Fruit fly (Drosophila melanogaster) whole organism, embryonic: Measurements from ENCODE around the gene raw.

Experiments used
- Abd-B ChIP-seq: fragments of 200-800 bp; sonication (Bioruptor generic); optimal IDR thresholded peaks from 2 replicates; lab custom pipeline; 2018; ENCODE audit warnings: missing biosample characterization, mild to moderate bottlenecking, missing genetic modification characterization, moderate library complexity
- Antp ChIP-seq: fragments of 200-800 bp; sonication (Bioruptor generic); optimal IDR thresholded peaks from 3 replicates; lab custom pipeline; 2016; ENCODE audit warnings: missing biosample characterization, missing genetic modification characterization
- CG10431 ChIP-seq: fragments of 200-800 bp; sonication (Bioruptor generic); optimal IDR thresholded peaks from 3 replicates; lab custom pipeline; 2018; ENCODE audit warnings: missing biosample characterization, mild to moderate bottlenecking, missing genetic modification characterization
- CG10654 ChIP-seq: fragments of 200-800 bp; sonication (Bioruptor generic); optimal IDR thresholded peaks from 2 replicates; lab custom pipeline; 2016; ENCODE audit warnings: missing biosample characterization, missing genetic modification characterization
- CG12155 ChIP-seq: fragments of 200-800 bp; sonication (Bioruptor generic); optimal IDR thresholded peaks from 3 replicates; lab custom pipeline; 2016; ENCODE audit warnings: missing biosample characterization, missing genetic modification characterization
- CG12769 ChIP-seq: fragments of 200-800 bp; sonication (Bioruptor generic); optimal IDR thresholded peaks from 2 replicates; lab custom pipeline; 2019; ENCODE audit warnings: missing biosample characterization, mild to moderate bottlenecking, missing genetic modification characterization, moderate library complexity
- CG14014 ChIP-seq: fragments of 200-800 bp; sonication (Bioruptor generic); IDR thresholded peaks from 2 replicates; pipeline ENCODE4 v1.3.6; 2022; ENCODE audit warnings: missing biosample characterization, missing genetic modification characterization
- CG15479 ChIP-seq: fragments of 200-800 bp; sonication (Bioruptor generic); optimal IDR thresholded peaks from 3 replicates; lab custom pipeline; 2019; ENCODE audit warnings: missing biosample characterization, mild to moderate bottlenecking, missing genetic modification characterization, moderate library complexity
- CG15601 ChIP-seq: fragments of 200-800 bp; sonication (Bioruptor generic); optimal IDR thresholded peaks from 3 replicates; lab custom pipeline; 2019; ENCODE audit warnings: missing biosample characterization, mild to moderate bottlenecking, missing genetic modification characterization, moderate library complexity
- CG1647 ChIP-seq: fragments of 200-800 bp; sonication (Bioruptor generic); optimal IDR thresholded peaks from 3 replicates; lab custom pipeline; 2016; ENCODE audit warnings: missing biosample characterization, missing genetic modification characterization
- CG16779 ChIP-seq: fragments of 200-800 bp; sonication (Bioruptor generic); IDR thresholded peaks from 2 replicates; pipeline ENCODE4 v1.3.6; 2022; ENCODE audit warnings: missing biosample characterization, missing genetic modification characterization
- CG16813 ChIP-seq: fragments of 200-800 bp; sonication (Bioruptor generic); IDR thresholded peaks from 3 replicates; pipeline ENCODE4 v1.3.6; 2022; ENCODE audit warnings: missing biosample characterization, missing genetic modification characterization; ENCODE audit not compliant: partially characterized antibody
- CG17186 ChIP-seq: fragments of 200-800 bp; sonication (Bioruptor generic); optimal IDR thresholded peaks from 3 replicates; lab custom pipeline; 2017; ENCODE audit warnings: missing biosample characterization, missing genetic modification reagents, missing genetic modification characterization
- CG17361 ChIP-seq: fragments of 200-800 bp; sonication (Bioruptor generic); IDR thresholded peaks from 3 replicates; pipeline ENCODE4 v1.3.6; 2022; ENCODE audit warnings: missing biosample characterization, missing genetic modification characterization
- CG1792 ChIP-seq: fragments of 200-800 bp; sonication (Bioruptor generic); optimal IDR thresholded peaks from 2 replicates; lab custom pipeline; 2016; ENCODE audit warnings: missing biosample characterization, missing genetic modification characterization
- CG31388 ChIP-seq: fragments of 200-800 bp; sonication (Bioruptor generic); optimal IDR thresholded peaks from 2 replicates; lab custom pipeline; 2016; ENCODE audit warnings: missing biosample characterization, missing genetic modification characterization
- CG3163 ChIP-seq: fragments of 200-800 bp; sonication (Bioruptor generic); optimal IDR thresholded peaks from 3 replicates; lab custom pipeline; 2016; ENCODE audit warnings: missing biosample characterization, missing genetic modification characterization
- CG4404 ChIP-seq: fragments of 200-800 bp; sonication (Bioruptor generic); IDR thresholded peaks from 2 replicates; pipeline ENCODE4 v1.3.6; 2022; ENCODE audit warnings: missing biosample characterization, missing genetic modification characterization
- CG5180 ChIP-seq: fragments of 200-800 bp; sonication (Bioruptor generic); optimal IDR thresholded peaks from 3 replicates; lab custom pipeline; 2017; ENCODE audit warnings: missing biosample characterization, missing genetic modification characterization, mild to moderate bottlenecking, moderate library complexity, missing genetic modification reagents
- CG5245 ChIP-seq: fragments of 200-800 bp; sonication (Bioruptor generic); optimal IDR thresholded peaks from 3 replicates; lab custom pipeline; 2016; ENCODE audit warnings: missing biosample characterization, missing genetic modification characterization
- CG5953 ChIP-seq: fragments of 200-800 bp; sonication (Bioruptor generic); IDR thresholded peaks from 2 replicates; pipeline ENCODE4 v1.3.6; 2022; ENCODE audit warnings: missing biosample characterization, missing genetic modification characterization
- CG7556 ChIP-seq: fragments of 200-800 bp; sonication (Bioruptor generic); optimal IDR thresholded peaks from 2 replicates; lab custom pipeline; 2017; ENCODE audit warnings: missing biosample characterization, mild to moderate bottlenecking, missing genetic modification characterization
- CG7963 ChIP-seq: fragments of 200-800 bp; sonication (Bioruptor generic); IDR thresholded peaks from 3 replicates; pipeline ENCODE4 v1.3.6; 2022; ENCODE audit warnings: missing biosample characterization, missing genetic modification characterization; ENCODE audit not compliant: partially characterized antibody
- D ChIP-seq, 2 experiments: fragments of 200-800 bp in 1 of 2; fragments of >200 bp in 1 of 2; sonication (Bioruptor generic) in 1 of 2; optimal IDR thresholded peaks; 2 replicates in 1 of 2; 3 replicates in 1 of 2; lab custom pipeline; 2017; ENCODE audit warnings: mild to moderate bottlenecking in 1 of 2, missing biosample characterization in 1 of 2, missing genetic modification characterization in 1 of 2, missing genetic modification reagents in 1 of 2
- D19A ChIP-seq: fragments of 200-800 bp; optimal IDR thresholded peaks from 3 replicates; lab custom pipeline; 2019; ENCODE audit warnings: missing biosample characterization, mild to moderate bottlenecking, missing genetic modification characterization, moderate library complexity
- Dbx ChIP-seq: fragments of 200-800 bp; sonication (Bioruptor generic); IDR thresholded peaks from 3 replicates; pipeline ENCODE4 v1.3.6; 2022; ENCODE audit warnings: missing biosample characterization, missing genetic modification characterization
- Fer2 ChIP-seq: fragments of 200-800 bp; sonication (Bioruptor generic); optimal IDR thresholded peaks from 2 replicates; lab custom pipeline; 2018; ENCODE audit warnings: missing biosample characterization, mild to moderate bottlenecking, missing genetic modification characterization, moderate library complexity
- Gsc ChIP-seq: fragments of 200-800 bp; sonication (Bioruptor generic); IDR thresholded peaks from 2 replicates; pipeline ENCODE4 v1.3.6; 2022; ENCODE audit warnings: missing biosample characterization, missing genetic modification characterization
- Gug ChIP-seq: fragments of 200-800 bp; sonication (Bioruptor generic); IDR thresholded peaks from 4 replicates; pipeline ENCODE4 v1.3.6; 2022; ENCODE audit warnings: missing biosample characterization, missing genetic modification characterization
- Hsf ChIP-seq: fragments of 200-800 bp; sonication (Bioruptor generic); optimal IDR thresholded peaks from 3 replicates; lab custom pipeline; 2016; ENCODE audit warnings: missing biosample characterization, missing genetic modification characterization
- Lim3 ChIP-seq: fragments of 200-800 bp; sonication (Bioruptor generic); IDR thresholded peaks from 2 replicates; pipeline ENCODE4 v1.3.6; 2022; ENCODE audit warnings: missing biosample characterization, missing genetic modification characterization
- MBD-R2 ChIP-seq: fragments of 200-800 bp; sonication (Bioruptor generic); IDR thresholded peaks from 2 replicates; pipeline ENCODE4 v1.3.6; 2022; ENCODE audit warnings: missing biosample characterization, missing genetic modification characterization
- Med ChIP-seq: fragments of 200-800 bp; sonication (Bioruptor generic); peaks from one replicate; lab custom pipeline; 2016; ENCODE audit warnings: missing biosample characterization, missing genetic modification characterization, mild to moderate bottlenecking, inconsistent platforms, moderate library complexity
- Side ChIP-seq: fragments of 200-800 bp; sonication (Bioruptor generic); optimal IDR thresholded peaks from 2 replicates; lab custom pipeline; 2016; ENCODE audit warnings: missing biosample characterization, missing genetic modification characterization
- Sin3A ChIP-seq: fragments of >200 bp; optimal IDR thresholded peaks from 2 replicates; lab custom pipeline; 2018
- ab ChIP-seq: fragments of 200-800 bp; sonication (Bioruptor generic); optimal IDR thresholded peaks from 2 replicates; lab custom pipeline; 2016; ENCODE audit warnings: missing biosample characterization, missing genetic modification characterization
- ase ChIP-seq: fragments of 200-800 bp; sonication (Bioruptor generic); IDR thresholded peaks from 3 replicates; pipeline ENCODE4 v1.3.6; 2022; ENCODE audit warnings: missing biosample characterization, missing genetic modification characterization
- bab2 ChIP-seq: fragments of 200-800 bp; sonication (Bioruptor generic); optimal IDR thresholded peaks from 2 replicates; lab custom pipeline; 2016; ENCODE audit warnings: missing biosample characterization, missing genetic modification characterization
- dan ChIP-seq: fragments of 200-800 bp; sonication (Bioruptor generic); IDR thresholded peaks from 2 replicates; pipeline ENCODE4 v1.3.6; 2022; ENCODE audit warnings: missing biosample characterization, missing genetic modification characterization
- dimm ChIP-seq: fragments of 200-800 bp; sonication (Bioruptor generic); IDR thresholded peaks from 2 replicates; pipeline ENCODE4 v1.3.6; 2022; ENCODE audit warnings: missing biosample characterization, missing genetic modification characterization
- dmrt99B ChIP-seq: fragments of 200-800 bp; sonication (Bioruptor generic); optimal IDR thresholded peaks from 2 replicates; lab custom pipeline; 2018; ENCODE audit warnings: missing biosample characterization, mild to moderate bottlenecking, missing genetic modification characterization, moderate library complexity
- ems ChIP-seq: fragments of 200-800 bp; sonication (Bioruptor generic); optimal IDR thresholded peaks from 3 replicates; lab custom pipeline; 2016; ENCODE audit warnings: missing biosample characterization, missing genetic modification characterization
- eyg ChIP-seq: fragments of 200-800 bp; sonication (Bioruptor generic); optimal IDR thresholded peaks from 3 replicates; lab custom pipeline; 2016; ENCODE audit warnings: missing biosample characterization, missing genetic modification characterization
- gcm ChIP-seq: fragments of 200-800 bp; sonication (Bioruptor generic); optimal IDR thresholded peaks from 2 replicates; lab custom pipeline; 2019; ENCODE audit warnings: missing biosample characterization, mild to moderate bottlenecking, missing genetic modification characterization, moderate library complexity
- gem ChIP-seq: fragments of 200-800 bp; sonication (Bioruptor generic); optimal IDR thresholded peaks from 2 replicates; lab custom pipeline; 2019; ENCODE audit warnings: missing biosample characterization, mild to moderate bottlenecking, missing genetic modification characterization, moderate library complexity
- insv ChIP-seq, 2 experiments: fragments of 200-800 bp; sonication (Bioruptor generic); optimal IDR thresholded peaks; 3 replicates each; lab custom pipeline; 2016 to 2018; ENCODE audit warnings: missing biosample characterization in 2 of 2, missing genetic modification characterization in 2 of 2
- kni ChIP-seq: fragments of 200-800 bp; sonication (Bioruptor generic); optimal IDR thresholded peaks from 3 replicates; lab custom pipeline; 2017; ENCODE audit warnings: mild to moderate bottlenecking, missing biosample characterization, missing genetic modification reagents, missing genetic modification characterization
- lbe ChIP-seq: fragments of 200-800 bp; sonication (Bioruptor generic); optimal IDR thresholded peaks from 2 replicates; lab custom pipeline; 2016; ENCODE audit warnings: missing biosample characterization, mild to moderate bottlenecking, missing genetic modification characterization
- nmo ChIP-seq: fragments of 200-800 bp; sonication (Bioruptor generic); optimal IDR thresholded peaks from 2 replicates; lab custom pipeline; 2018; ENCODE audit warnings: missing biosample characterization, mild to moderate bottlenecking, missing genetic modification characterization, moderate library complexity
- sisA ChIP-seq: fragments of 200-800 bp; sonication (Bioruptor generic); IDR thresholded peaks from 2 replicates; pipeline ENCODE4 v1.3.6; 2022; ENCODE audit warnings: missing biosample characterization, missing genetic modification characterization
- tin ChIP-seq: fragments of 200-800 bp; sonication (Bioruptor generic); optimal IDR thresholded peaks from 3 replicates; lab custom pipeline; 2016; ENCODE audit warnings: missing biosample characterization, missing genetic modification characterization
- yki ChIP-seq: fragments of >200 bp; optimal IDR thresholded peaks from 3 replicates; lab custom pipeline; 2018

The raw gene

DNA sequence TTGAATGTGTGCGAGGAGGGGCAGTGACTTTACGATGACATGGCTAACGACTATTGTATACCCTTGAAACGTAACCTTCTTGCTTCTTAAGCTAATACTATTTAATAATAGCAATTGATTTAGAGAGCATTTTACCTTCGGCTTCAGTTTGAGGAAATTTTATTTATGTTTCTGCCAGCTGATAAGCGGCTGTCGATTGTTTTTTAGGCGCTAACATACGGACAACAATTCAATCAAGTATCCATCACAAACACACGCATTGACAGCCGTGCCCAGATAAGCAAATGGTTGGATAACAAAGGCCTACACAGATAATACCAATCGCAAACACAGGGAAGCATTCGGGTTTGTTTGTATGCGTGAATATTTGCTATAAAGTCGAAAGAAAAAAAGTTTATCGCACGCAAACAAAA lies 2.2 kb downstream of the raw start (continued):
- TF ChIP-seq CG12155 (GFP tag; lab: Kevin White, UChicago) (peak; percentile 25), nmo (GFP tag; lab: Kevin White, UChicago) (no peak), Hsf (GFP tag; lab: Kevin White, UChicago) (peak; percentile 39), Antp (GFP tag; lab: Kevin White, UChicago) (no peak), Dbx (GFP tag; lab: Robert Waterston, UW) (0 out of 3 replicates have a peak, but pooled peaks have one; percentile 53), CG5245 (GFP tag; lab: Kevin White, UChicago) (no peak), lbe (peak; percentile 16), D (optimal IDR thresholded peaks at IDR 0.05; lab: Kevin White, UChicago) (no peak), D (GFP tag; optimal IDR thresholded peaks at IDR 0.05; lab: Kevin White, UChicago) (no peak), CG15601 (tag; lab: Kevin White, UChicago) (peak; percentile 11), CG31388 (GFP tag; lab: Kevin White, UChicago) (no peak), MBD-R2 (GFP tag; lab: Robert Waterston, UW) (no peak), CG7556 (GFP tag; lab: Kevin White, UChicago) (peak; percentile 38), Abd-B (no peak), CG14014 (GFP tag; lab: Robert Waterston, UW) (no peak), CG7963 (GFP tag; lab: Robert Waterston, UW) (no peak), CG5180 (GFP tag; lab: Kevin White, UChicago) (no peak), CG17361 (GFP tag; lab: Robert Waterston, UW) (peak; percentile 45; the same call in 1 of the 3 replicates), CG10654 (GFP tag; lab: Kevin White, UChicago) (no peak), tin (no peak), ab (no peak), Med (GFP tag; lab: Kevin White, UChicago) (peak; percentile 47), CG1792 (no peak), dan (no peak), ase (no peak), Lim3 (peak; percentile 41; the same call in 1 of the 2 replicates), CG10431 (GFP tag; lab: Kevin White, UChicago) (no peak), kni (GFP tag; lab: Kevin White, UChicago) (no peak), Side (GFP tag; lab: Kevin White, UChicago) (no peak), CG12769 (tag; lab: Kevin White, UChicago) (peak; percentile 72), CG17186 (no peak), Gsc (GFP tag; lab: Robert Waterston, UW) (no peak), bab2 (peak; percentile 14), Fer2 (tag; lab: Kevin White, UChicago) (no peak), gcm (GFP tag; lab: Kevin White, UChicago) (peak; percentile 13), Gug (GFP tag; lab: Robert Waterston, UW) (0 out of 4 replicates have a peak, but pooled peaks have one; percentile 11), ems (GFP tag; lab: Kevin White, UChicago) (no peak), D19A (tag; lab: Kevin White, UChicago) (peak; percentile 99), CG16779 (GFP tag; lab: Robert Waterston, UW) (no peak; the same call in 1 of the 2 replicates), Sin3A (lab: Kevin White, UChicago) (no peak), CG5953 (GFP tag; lab: Robert Waterston, UW) (no peak), CG3163 (peak; percentile 26), insv (GFP tag; optimal IDR thresholded peaks at IDR 0.05; lab: Kevin White, UChicago) (no peak), dimm (GFP tag; lab: Robert Waterston, UW) (no peak), eyg (GFP tag; lab: Kevin White, UChicago) (no peak), gem (tag; lab: Kevin White, UChicago) (peak; percentile 68), CG15479 (peak; percentile 36), dmrt99B (tag; lab: Kevin White, UChicago) (peak; percentile 51), sisA (GFP tag; lab: Robert Waterston, UW) (no peak), yki (lab: Kevin White, UChicago) (no peak), CG1647 (GFP tag; lab: Kevin White, UChicago) (no peak), CG16813 (GFP tag; lab: Robert Waterston, UW) (no peak), CG4404 (GFP tag; lab: Robert Waterston, UW) (no peak)
